Fruit fly (Drosophila melanogaster) whole organism, prepupa: ENCODE results near the gene CG11550.
A peak's percentile ranks its signal among the peaks of the same experiment; 100 is the strongest.

Experiments used
- CG11294 ChIP-seq: fragments of 200-800 bp; sonication (Bioruptor generic); IDR thresholded peaks from 2 replicates; pipeline ENCODE4 v1.3.6; 2022; ENCODE audit warnings: missing biosample characterization, missing genetic modification characterization
- CG31627 ChIP-seq: fragments of 200-800 bp; sonication (Bioruptor generic); optimal IDR thresholded peaks from 3 replicates; lab custom pipeline; 2016; ENCODE audit warnings: missing biosample characterization, missing genetic modification characterization
- CG6276 ChIP-seq: fragments of 200-800 bp; sonication (Bioruptor generic); optimal IDR thresholded peaks from 2 replicates; lab custom pipeline; 2017; ENCODE audit warnings: missing biosample characterization, mild to moderate bottlenecking, missing genetic modification characterization
- CG6854 ChIP-seq: fragments of 200-800 bp; sonication (Bioruptor generic); optimal IDR thresholded peaks from 2 replicates; lab custom pipeline; 2017; ENCODE audit warnings: missing biosample characterization, mild to moderate bottlenecking, missing genetic modification characterization
- Eip75B ChIP-seq: fragments of 200-800 bp; sonication (Bioruptor generic); optimal IDR thresholded peaks from 3 replicates; lab custom pipeline; 2016; ENCODE audit warnings: missing biosample characterization, missing genetic modification characterization
- Ets21C ChIP-seq: fragments of 200-800 bp; sonication (Bioruptor generic); optimal IDR thresholded peaks from 3 replicates; lab custom pipeline; 2016; ENCODE audit warnings: missing biosample characterization, missing genetic modification characterization
- Hr38 ChIP-seq: sonication (Bioruptor generic); optimal IDR thresholded peaks from 2 replicates; lab custom pipeline; 2016; ENCODE audit warnings: missing biosample characterization, missing genetic modification characterization
- Hr39 ChIP-seq: fragments of 200-800 bp; sonication (Bioruptor generic); optimal IDR thresholded peaks from 2 replicates; lab custom pipeline; 2016; ENCODE audit warnings: missing biosample characterization, missing genetic modification characterization
- Sox14 ChIP-seq: fragments of 200-800 bp; sonication (Bioruptor generic); optimal IDR thresholded peaks from 3 replicates; lab custom pipeline; 2016; ENCODE audit warnings: missing biosample characterization, missing genetic modification characterization
- achi ChIP-seq: fragments of 200-800 bp; sonication (Bioruptor generic); optimal IDR thresholded peaks from 3 replicates; lab custom pipeline; 2016; ENCODE audit warnings: missing biosample characterization, missing genetic modification characterization
- dsx ChIP-seq: fragments of 200-800 bp; optimal IDR thresholded peaks from 3 replicates; lab custom pipeline; 2019; ENCODE audit warnings: missing biosample characterization, mild to moderate bottlenecking, missing genetic modification characterization, moderate library complexity; ENCODE audit not compliant: poor library complexity, severe bottlenecking
- esn ChIP-seq: fragments of 200-800 bp; sonication (Bioruptor generic); optimal IDR thresholded peaks from 2 replicates; lab custom pipeline; 2016; ENCODE audit warnings: missing biosample characterization, mild to moderate bottlenecking, missing genetic modification characterization, moderate library complexity
- salr ChIP-seq, 2 experiments: fragments of 200-800 bp; sonication (Bioruptor generic); optimal IDR thresholded peaks; 3 replicates each; lab custom pipeline; 2016 to 2018; ENCODE audit warnings: missing biosample characterization in 2 of 2, missing genetic modification characterization in 2 of 2, mild to moderate bottlenecking in 1 of 2
- ss ChIP-seq, 2 experiments: fragments of 200-800 bp; sonication (Bioruptor generic); optimal IDR thresholded peaks; 2 replicates in 1 of 2; 3 replicates in 1 of 2; lab custom pipeline; 2017 to 2018; ENCODE audit warnings: mild to moderate bottlenecking in 2 of 2, missing biosample characterization in 2 of 2, missing genetic modification characterization in 2 of 2, moderate library complexity in 1 of 2

DNA sequence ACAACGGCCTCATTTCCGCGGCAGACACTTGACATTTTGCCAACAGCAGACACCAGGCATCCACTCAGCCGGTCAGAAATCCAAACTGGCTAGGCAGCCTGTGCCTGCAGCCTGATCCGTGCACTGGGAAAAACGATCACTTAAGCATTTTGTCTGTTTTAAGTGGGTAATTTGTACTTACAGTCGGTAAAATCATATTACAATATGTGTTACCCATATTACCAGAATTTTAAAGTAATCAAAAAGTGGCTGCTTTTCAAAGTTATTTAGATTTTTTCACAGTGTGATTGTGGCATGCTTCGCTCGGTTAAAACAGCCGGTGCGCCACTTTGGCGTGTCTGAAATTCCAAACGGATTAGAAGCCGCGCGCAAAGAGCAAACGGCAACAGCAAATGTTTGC, 1.1 kb upstream of the CG11550 start:
- TF ChIP-seq CG6276 (GFP tag; lab: Kevin White, UChicago): peak; percentile 98
- TF ChIP-seq CG6854 (GFP tag; lab: Kevin White, UChicago): peak; percentile 16
- peak; percentile 95 for TF ChIP-seq CG11294
- TF ChIP-seq ss (GFP tag; optimal IDR thresholded peaks at IDR 0.05; lab: Kevin White, UChicago): peak; percentile 34 to 75
- peak; percentile 77 for TF ChIP-seq CG31627 (GFP tag; lab: Kevin White, UChicago)
- peak; percentile 79 for TF ChIP-seq esn
- TF ChIP-seq Ets21C (GFP tag; lab: Kevin White, UChicago): peak; percentile 61
- peak; percentile 62 for TF ChIP-seq dsx (GFP tag; lab: Kevin White, UChicago)
- peak; percentile 61 to 94 for TF ChIP-seq salr (GFP tag; optimal IDR thresholded peaks at IDR 0.05; lab: Kevin White, UChicago)
- TF ChIP-seq Sox14: peak; percentile 95
- peak; percentile 80 for TF ChIP-seq Hr39 (GFP tag; lab: Kevin White, UChicago)
- TF ChIP-seq Eip75B (GFP tag; lab: Kevin White, UChicago): peak; percentile 89
- peak; percentile 90 for TF ChIP-seq Hr38 (GFP tag; lab: Kevin White, UChicago)
- peak; percentile 94 for TF ChIP-seq achi
